Fruit fly (Drosophila melanogaster) whole organism, embryonic: ENCODE measurements around the gene Cpr12A.

ENCODE experiments used
- CG18262 ChIP-seq: fragments of 200-800 bp; optimal IDR thresholded peaks from 3 replicates; lab custom pipeline; 2019; ENCODE audit warnings: missing biosample characterization, mild to moderate bottlenecking, missing genetic modification characterization, moderate library complexity
- CG33213 ChIP-seq: fragments of 200-800 bp; sonication (Bioruptor generic); optimal IDR thresholded peaks from 3 replicates; lab custom pipeline; 2016; ENCODE audit warnings: missing biosample characterization, missing genetic modification characterization
- CG3995 ChIP-seq: fragments of 200-800 bp; sonication (Bioruptor generic); optimal IDR thresholded peaks from 3 replicates; lab custom pipeline; 2016; ENCODE audit warnings: missing biosample characterization, missing genetic modification characterization
- CG6683 ChIP-seq: fragments of 200-800 bp; sonication (Bioruptor generic); optimal IDR thresholded peaks from 2 replicates; lab custom pipeline; 2017; ENCODE audit warnings: missing biosample characterization, mild to moderate bottlenecking, missing genetic modification characterization, missing genetic modification reagents
- CG7357 ChIP-seq: fragments of 200-800 bp; sonication (Bioruptor generic); IDR thresholded peaks from 3 replicates; pipeline ENCODE4 v1.3.6; 2022; ENCODE audit warnings: missing biosample characterization, missing genetic modification characterization
- HLH54F ChIP-seq: fragments of 200-800 bp; sonication (Bioruptor generic); optimal IDR thresholded peaks from 3 replicates; lab custom pipeline; 2016; ENCODE audit warnings: missing biosample characterization, missing genetic modification characterization
- MBD-R2 ChIP-seq: fragments of 200-800 bp; sonication (Bioruptor generic); IDR thresholded peaks from 2 replicates; pipeline ENCODE4 v1.3.6; 2022; ENCODE audit warnings: missing biosample characterization, missing genetic modification characterization
- exex ChIP-seq: fragments of 200-800 bp; sonication (Bioruptor generic); optimal IDR thresholded peaks from 4 replicates; lab custom pipeline; 2018; ENCODE audit warnings: missing biosample characterization, mild to moderate bottlenecking, missing genetic modification characterization, moderate library complexity
- grn ChIP-seq: fragments of 200-800 bp; sonication (Bioruptor generic); optimal IDR thresholded peaks from 3 replicates; lab custom pipeline; 2017; ENCODE audit warnings: missing biosample characterization, missing genetic modification characterization

DNA sequence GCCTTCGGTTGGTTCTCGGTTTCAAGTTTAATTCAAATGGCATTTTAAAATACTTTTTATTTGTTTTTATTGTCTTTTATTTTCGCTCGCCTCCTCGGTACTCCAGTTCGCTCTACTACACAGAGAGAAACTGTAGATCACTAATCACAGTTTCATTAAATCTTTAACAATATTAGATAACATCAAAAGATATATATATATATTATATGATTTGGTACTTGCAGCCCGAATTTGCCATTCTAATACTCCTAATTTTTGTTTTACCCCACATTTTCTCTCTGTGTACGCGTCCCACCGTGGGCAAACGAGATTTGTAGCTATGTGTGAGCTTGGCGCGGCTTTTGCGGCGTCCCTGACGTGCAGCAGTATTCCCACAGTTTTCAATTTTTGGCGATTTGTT lies 13.8 kb upstream of the Cpr12A start:
- TF ChIP-seq CG3995 (GFP tag; lab: Kevin White, UChicago) (no peak), grn (GFP tag; lab: Kevin White, UChicago) (no peak), CG33213 (GFP tag; lab: Kevin White, UChicago) (no peak), HLH54F (no peak), CG18262 (no peak), CG6683 (GFP tag; lab: Kevin White, UChicago) (no peak), CG7357 (GFP tag; lab: Robert Waterston, UW) (no peak), MBD-R2 (GFP tag; lab: Robert Waterston, UW) (no peak), exex (no peak)
